Worm (Caenorhabditis elegans) whole organism, L4 larva: ENCODE results near the gene gcy-9.
A peak's percentile ranks its signal among the peaks of the same experiment; 100 is the strongest.

Experiments
- R02D3.7 ChIP-seq: fragments of 150-350 bp; sonication (generic microtip); optimal IDR thresholded peaks from 3 replicates; lab custom pipeline; 2014; ENCODE audit warnings: missing biosample characterization, missing genetic modification characterization
- Y75B8A.6 ChIP-seq: fragments of 200-800 bp; sonication (Bioruptor generic); IDR thresholded peaks from 2 replicates; pipeline ENCODE4 v1.3.6; 2022; ENCODE audit warnings: missing genetic modification reagents, missing genetic modification characterization, missing compliant biosample characterization
- aha-1 ChIP-seq: fragments of 150-350 bp; peaks from one replicate; lab custom pipeline; 2014; ENCODE audit warnings: missing biosample characterization, missing genetic modification characterization
- daf-12 ChIP-seq: fragments of 150-350 bp; optimal IDR thresholded peaks from 2 replicates; lab custom pipeline; 2014; ENCODE audit warnings: missing biosample characterization, missing genetic modification reagents, missing genetic modification characterization
- fkh-10 ChIP-seq: fragments of 150-350 bp; optimal IDR thresholded peaks from 2 replicates; lab custom pipeline; 2014; ENCODE audit warnings: missing biosample characterization, missing genetic modification reagents, missing genetic modification characterization
- lin-13 ChIP-seq: fragments of 150-350 bp; optimal IDR thresholded peaks from 2 replicates; lab custom pipeline; 2014; ENCODE audit warnings: missing biosample characterization, missing genetic modification reagents, missing genetic modification characterization
- lin-39 ChIP-seq: fragments of 150-350 bp; optimal IDR thresholded peaks from 2 replicates; lab custom pipeline; 2014; ENCODE audit warnings: missing biosample characterization, missing genetic modification reagents, missing genetic modification characterization
- mdl-1 ChIP-seq, 2 experiments: fragments of 150-350 bp in 1 of 2; sonication (generic microtip) in 1 of 2; optimal IDR thresholded peaks; 2 replicates each; lab custom pipeline; 2014 to 2017; ENCODE audit warnings: missing biosample characterization in 2 of 2, missing genetic modification characterization in 2 of 2
- nhr-25 ChIP-seq: sonication (generic microtip); optimal IDR thresholded peaks from 2 replicates; lab custom pipeline; 2017; ENCODE audit warnings: missing genetic modification characterization, mild to moderate bottlenecking, missing compliant biosample characterization, antibody characterized with exemption, moderate library complexity, borderline replicate concordance; ENCODE audit not compliant: insufficient read depth
- nhr-77 ChIP-seq: fragments of 150-350 bp; optimal IDR thresholded peaks from 2 replicates; lab custom pipeline; 2014; ENCODE audit warnings: missing biosample characterization, missing genetic modification characterization
- unc-130 ChIP-seq: sonication (generic microtip); optimal IDR thresholded peaks from 2 replicates; lab custom pipeline; 2016; ENCODE audit warnings: missing genetic modification reagents, missing genetic modification characterization, missing compliant biosample characterization
- unc-39 ChIP-seq: sonication (generic microtip); optimal IDR thresholded peaks from 2 replicates; lab custom pipeline; 2017; ENCODE audit warnings: missing biosample characterization, missing genetic modification characterization
- unc-62 ChIP-seq, 3 experiments: fragments of 150-350 bp in 1 of 3; sonication (generic microtip); optimal IDR thresholded peaks in 2 of 3; peaks in 1 of 3; 1 replicate in 1 of 3; 2 replicates in 2 of 3; lab custom pipeline; 2014 to 2017; ENCODE audit warnings: missing biosample characterization in 3 of 3, missing genetic modification characterization in 3 of 3, missing genetic modification reagents in 3 of 3, missing genotype in 1 of 3

- no peak for TF ChIP-seq Y75B8A.6 (GFP tag; lab: Robert Waterston, UW)
- TF ChIP-seq nhr-77 (tag; lab: Kevin White, UChicago) = no peak
- TF ChIP-seq lin-39 (tag; lab: Kevin White, UChicago) = no peak
- no peak for TF ChIP-seq unc-130 (GFP tag; lab: Kevin White, UChicago)
- no peak for TF ChIP-seq lin-13 (GFP tag; lab: Kevin White, UChicago)
- no peak for TF ChIP-seq fkh-10 (GFP tag; lab: Kevin White, UChicago)
- peak in 1 of 2 experiments; percentile 96 for TF ChIP-seq unc-62 (GFP tag; optimal IDR thresholded peaks at IDR 0.05 in 1 of 2; lab: Kevin White, UChicago)
- no peak for TF ChIP-seq unc-62 (tag; optimal IDR thresholded peaks at IDR 0.05; lab: Kevin White, UChicago)
- peak in 1 of 2 experiments; percentile 21 for TF ChIP-seq mdl-1 (tag; optimal IDR thresholded peaks at IDR 0.05; lab: Kevin White, UChicago)
- no peak for TF ChIP-seq R02D3.7 (tag; lab: Kevin White, UChicago)
- TF ChIP-seq aha-1 (tag; lab: Kevin White, UChicago) = peak; percentile 74
- TF ChIP-seq daf-12 (tag; lab: Kevin White, UChicago) = no peak
- no peak for TF ChIP-seq nhr-25 (tag; lab: Kevin White, UChicago)
- TF ChIP-seq unc-39 = no peak
Measured at ce11 chrX:11384534-11385441, 47.1 kb upstream of the gcy-9 start, which contains the start of the genes F08B12.11 and prmn-1.
